Worm (Caenorhabditis elegans): ENCODE measurements around the gene lite-1.

ce11 chrX:6224841-6225240, 5.7 kb downstream of the lite-1 start:
- TF ChIP-seq him-1 (tag; optimal IDR thresholded peaks at IDR 0.05) (no peak), dao-5 (tag; optimal IDR thresholded peaks at IDR 0.05) (no peak), W03F9.2 (tag; optimal IDR thresholded peaks at IDR 0.05) (no peak)

Data from whole organism, L4/young adult.